Fruit fly (Drosophila melanogaster) whole organism, larva: ENCODE measurements around the gene CG42554.
"Not testable (repeated sequence)": the region's sequence is repeated elsewhere in the genome, so short reads cannot be mapped to it uniquely, and the experiment has no call there.

Source experiments
- noc ChIP-seq: fragments of 200-800 bp; sonication (Bioruptor generic); optimal IDR thresholded peaks from 3 replicates; lab custom pipeline; 2019; ENCODE audit warnings: missing biosample characterization, mild to moderate bottlenecking, missing genetic modification characterization, moderate library complexity

The CG42554 gene

dm6 chr3L:820975-821598, 14.4 kb upstream of the CG42554 start:
- TF ChIP-seq noc (tag; lab: Kevin White, UChicago), result no peak

- no peak for TF ChIP-seq noc (tag; lab: Kevin White, UChicago)
These were observed 13.5 kb upstream of the CG42554 start for dm6 chr3L:821951-822350.

DNA sequence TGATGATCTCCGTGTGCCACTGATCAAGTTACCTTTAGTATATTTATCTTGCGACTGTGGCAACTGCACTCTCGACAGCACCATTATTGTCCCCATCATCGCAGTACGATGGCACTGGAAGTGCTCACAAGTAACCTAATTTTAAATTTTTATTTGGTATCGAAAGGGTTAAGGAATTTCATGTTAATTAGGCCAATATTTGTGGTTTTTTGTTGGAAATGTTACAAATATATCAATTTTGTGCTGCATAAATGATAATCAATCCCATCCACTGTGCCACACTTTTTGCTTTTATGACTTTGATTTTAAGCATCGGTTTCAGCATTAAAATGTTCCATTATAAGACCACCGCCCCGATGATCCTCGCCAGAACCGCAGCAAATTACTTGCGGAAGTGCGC, 12.9 kb upstream of the CG42554 start:
- no peak for TF ChIP-seq noc (tag; lab: Kevin White, UChicago)

DNA sequence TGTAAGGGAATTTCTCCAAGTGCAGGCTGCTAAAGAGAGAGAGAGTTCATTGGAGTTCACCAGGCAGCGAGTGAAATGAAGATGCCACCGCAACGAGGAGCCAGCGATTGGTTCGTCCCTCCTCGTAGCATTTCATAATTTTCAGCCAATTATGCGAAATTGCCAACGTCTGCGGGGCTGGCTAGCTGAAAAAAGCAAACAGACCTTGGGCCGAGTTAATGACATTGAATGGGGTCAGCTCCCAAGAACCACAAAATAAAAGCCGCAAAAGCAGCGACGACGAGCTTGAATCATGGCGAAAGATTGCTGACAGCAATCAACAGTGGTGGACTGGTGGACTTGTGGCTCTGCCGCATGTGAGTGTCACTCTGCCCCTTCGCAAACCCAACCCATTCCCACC, 11.9 kb upstream of the CG42554 start:
- no peak for TF ChIP-seq noc (tag; lab: Kevin White, UChicago)

dm6 chr3L:824444-824843, 11.0 kb upstream of the CG42554 start:
- no peak for TF ChIP-seq noc (tag; lab: Kevin White, UChicago)

- peak; percentile 24 for TF ChIP-seq noc (tag; lab: Kevin White, UChicago)
These were observed 2.3 kb upstream of the CG42554 start, which contains the start of gene Sf3b3 for dm6 chr3L:832897-833857. Sf3b3 (minus strand) TSS chr3L:833385.

dm6 chr3L:833878-834277, 1.6 kb upstream of the CG42554 start, which contains the start of gene CG42553:
CG42553 (plus strand) TSS chr3L:834093.
- no peak for TF ChIP-seq noc (tag; lab: Kevin White, UChicago)

DNA sequence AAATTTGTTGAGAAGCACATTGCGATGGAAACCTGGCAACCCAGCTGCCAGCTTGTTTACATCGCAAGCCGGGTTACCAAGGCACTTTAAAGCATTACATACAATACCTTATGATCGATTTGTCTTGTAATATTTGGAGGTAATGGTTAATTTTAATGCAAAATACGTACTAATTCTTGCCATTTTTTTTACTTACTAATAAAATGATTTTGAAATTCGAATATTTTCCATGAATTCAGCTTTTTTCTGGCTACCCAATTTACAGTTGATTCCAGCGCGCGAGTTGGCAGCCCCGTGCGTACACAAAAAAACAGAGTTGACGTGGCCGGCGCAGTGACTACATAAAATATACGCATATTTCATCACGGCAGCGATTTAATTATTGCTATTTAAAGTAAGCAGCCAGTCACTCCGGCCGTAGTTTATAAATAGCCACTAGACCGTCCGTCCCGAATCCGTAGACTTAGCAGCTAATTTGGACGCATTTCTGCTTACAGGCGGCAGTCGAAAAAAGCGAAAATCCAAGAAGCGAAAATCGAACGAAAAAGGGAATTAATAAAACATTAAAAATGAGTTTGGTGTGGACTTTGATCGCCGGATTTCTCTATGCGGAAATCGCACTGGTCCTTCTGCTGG, 2.2 kb downstream of the CG42554 start, which contains the start of the genes CG13901 and CG13887:
Gene CG13901, minus strand, starts transcription at position 270 of the 636 bp plus-strand sequence.
Gene CG13887, plus strand, starts transcription at position 310 of the 636 bp plus-strand sequence.
- TF ChIP-seq noc (tag; lab: Kevin White, UChicago), result peak; percentile 94

dm6 chr3L:841260-841659, 5.8 kb downstream of the CG42554 start, which contains the start of the genes JMJD5 and Gr61a:
JMJD5 (minus strand) TSS chr3L:841360.
Gr61a (plus strand) TSS chr3L:841451.
- no peak for TF ChIP-seq noc (tag; lab: Kevin White, UChicago)

dm6 chr3L:843626-844025, 8.1 kb downstream of the CG42554 start, which contains the start of gene Cep290:
Cep290 (plus strand) TSS chr3L:843926.
- no peak for TF ChIP-seq noc (tag; lab: Kevin White, UChicago)

DNA sequence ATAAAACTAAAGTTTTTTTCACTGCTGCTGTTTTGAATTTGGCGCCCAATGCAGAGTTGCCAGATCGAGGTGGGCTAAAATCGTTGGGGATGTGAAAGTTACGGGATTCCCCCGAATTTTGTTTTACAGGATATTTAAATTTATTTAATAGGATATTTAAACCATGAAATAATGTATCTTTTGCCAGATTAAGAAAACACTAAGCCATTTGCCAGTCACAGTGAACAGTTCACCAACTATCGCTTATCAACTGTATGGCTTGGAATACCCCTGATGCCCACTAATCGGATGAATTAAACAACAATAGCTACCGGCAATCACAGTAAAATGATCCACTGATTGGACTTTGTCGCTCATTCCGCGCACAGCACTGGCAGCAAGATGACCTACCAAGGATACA, 15.6 kb downstream of the CG42554 start, which contains the start of gene Dci:
Gene Dci, plus strand, starts transcription at position 286 of the 400 bp plus-strand sequence.
- peak; percentile 41 for TF ChIP-seq noc (tag; lab: Kevin White, UChicago)

DNA sequence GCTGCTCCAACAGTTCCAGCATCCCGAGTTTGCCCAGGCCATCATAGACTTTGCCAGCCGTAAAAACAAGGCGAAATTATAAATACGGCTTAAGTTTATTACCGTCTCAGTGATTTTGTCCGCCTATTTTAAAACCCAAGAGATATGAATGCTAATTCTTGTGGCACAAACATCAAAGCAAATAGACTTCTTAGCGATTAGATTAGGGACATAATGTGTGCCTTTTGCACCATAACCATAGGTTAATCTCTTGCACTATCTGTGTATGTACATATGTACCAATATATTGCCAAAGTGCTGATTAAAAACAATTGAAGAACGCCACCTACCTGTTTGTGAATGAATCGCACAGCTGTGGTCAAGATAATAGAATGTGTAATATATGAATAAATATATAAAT, 16.8 kb downstream of the CG42554 start:
- TF ChIP-seq noc (tag; lab: Kevin White, UChicago), result peak; percentile 66

dm6 chr3L:857063-858015, 21.9 kb downstream of the CG42554 start, which contains the start of gene dpr20:
dpr20 (minus strand) TSS chr3L:857248.
- TF ChIP-seq noc (tag; lab: Kevin White, UChicago), result peak; percentile 14

DNA sequence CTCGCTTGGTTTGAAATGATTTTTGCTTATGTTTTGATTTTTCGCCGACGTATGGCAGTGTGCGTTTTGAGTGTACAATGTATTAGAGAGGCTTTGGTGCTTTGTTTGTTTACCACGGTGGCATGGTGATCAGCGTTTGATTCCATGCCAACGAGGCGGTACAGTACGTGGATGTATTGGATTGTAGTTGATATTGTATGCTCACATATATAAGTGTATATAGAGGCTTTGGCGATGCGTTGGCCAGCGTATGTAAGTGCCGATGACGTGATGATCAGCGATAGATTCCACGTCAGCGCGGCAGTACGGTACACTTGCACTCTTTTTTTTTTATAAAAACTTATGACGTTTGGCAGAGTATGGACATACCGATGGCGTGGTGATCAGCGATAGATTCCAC, 29.6 kb downstream of the CG42554 start, which contains the start of gene CG12502:
Gene CG12502, plus strand, starts transcription at position 301 of the 400 bp plus-strand sequence.
- not testable (repeated sequence) for TF ChIP-seq noc (tag; lab: Kevin White, UChicago)
